Worm (Caenorhabditis elegans) whole organism, L2 larva: ENCODE data around the gene C35A5.10.

Experiments used
- C34F6.9 ChIP-seq: fragments of 150-350 bp; optimal IDR thresholded peaks from 2 replicates; lab custom pipeline; 2014; ENCODE audit warnings: missing biosample characterization, missing genetic modification characterization
- F13H6.1 ChIP-seq: sonication (generic microtip); optimal IDR thresholded peaks from 2 replicates; lab custom pipeline; 2016; ENCODE audit warnings: missing genetic modification characterization, missing compliant biosample characterization
- R02D3.7 ChIP-seq: fragments of 150-350 bp; optimal IDR thresholded peaks from 2 replicates; lab custom pipeline; 2014; ENCODE audit warnings: missing biosample characterization, missing genetic modification characterization
- Y55F3AM.14 ChIP-seq: fragments of 200-800 bp; sonication (Bioruptor generic); optimal IDR thresholded peaks from 2 replicates; lab custom pipeline; 2018; ENCODE audit warnings: mild to moderate bottlenecking, missing genetic modification characterization, missing compliant biosample characterization
- ZK546.5 ChIP-seq: sonication (generic microtip); optimal IDR thresholded peaks from 2 replicates; lab custom pipeline; 2017; ENCODE audit warnings: missing biosample characterization, missing genetic modification characterization
- alr-1 ChIP-seq: fragments of 150-350 bp; optimal IDR thresholded peaks from 2 replicates; lab custom pipeline; 2014; ENCODE audit warnings: missing biosample characterization, missing genetic modification characterization
- aly-2 ChIP-seq: fragments of 150-350 bp; optimal IDR thresholded peaks from 2 replicates; lab custom pipeline; 2014; ENCODE audit warnings: missing biosample characterization, missing genetic modification characterization
- ama-1 ChIP-seq: fragments of 150-350 bp; optimal IDR thresholded peaks from 2 replicates; lab custom pipeline; 2018; ENCODE audit warnings: inconsistent platforms
- blmp-1 ChIP-seq: sonication (generic microtip); optimal IDR thresholded peaks from 2 replicates; lab custom pipeline; 2017; ENCODE audit warnings: missing genetic modification characterization, mild to moderate bottlenecking, missing compliant biosample characterization, antibody characterized with exemption, moderate library complexity; ENCODE audit not compliant: insufficient read depth
- ceh-16 ChIP-seq: fragments of 150-350 bp; optimal IDR thresholded peaks from 2 replicates; lab custom pipeline; 2014; ENCODE audit warnings: missing biosample characterization, missing genetic modification characterization
- ceh-82 ChIP-seq: fragments of 150-350 bp; optimal IDR thresholded peaks from 2 replicates; lab custom pipeline; 2014; ENCODE audit warnings: missing biosample characterization, missing genetic modification characterization
- crh-2 ChIP-seq: sonication (generic microtip); optimal IDR thresholded peaks from 2 replicates; lab custom pipeline; 2017; ENCODE audit warnings: missing biosample characterization, missing genetic modification characterization
- dmd-4 ChIP-seq: sonication (generic microtip); optimal IDR thresholded peaks from 2 replicates; lab custom pipeline; 2017; ENCODE audit warnings: missing biosample characterization, missing genetic modification characterization
- egl-27 ChIP-seq: sonication (generic microtip); optimal IDR thresholded peaks from 3 replicates; lab custom pipeline; 2017; ENCODE audit warnings: missing biosample characterization, missing genetic modification reagents, missing genetic modification characterization
- elt-1 ChIP-seq: fragments of 150-350 bp; optimal IDR thresholded peaks from 2 replicates; lab custom pipeline; 2014; ENCODE audit warnings: missing biosample characterization, missing genetic modification characterization
- elt-3 ChIP-seq: sonication (generic microtip); optimal IDR thresholded peaks from 2 replicates; lab custom pipeline; 2017; ENCODE audit warnings: missing biosample characterization, missing genetic modification characterization
- fos-1 ChIP-seq: fragments of 150-350 bp; optimal IDR thresholded peaks from 2 replicates; lab custom pipeline; 2014; ENCODE audit warnings: missing biosample characterization, missing genetic modification characterization
- gmeb-1 ChIP-seq: fragments of 150-350 bp; optimal IDR thresholded peaks from 2 replicates; lab custom pipeline; 2014; ENCODE audit warnings: missing biosample characterization, missing genetic modification characterization
- lin-11 ChIP-seq: fragments of 150-350 bp; sonication (generic microtip); optimal IDR thresholded peaks from 2 replicates; lab custom pipeline; 2014; ENCODE audit warnings: missing biosample characterization, missing genetic modification characterization, inconsistent platforms, mixed read lengths
- lin-13 ChIP-seq: fragments of 150-350 bp; optimal IDR thresholded peaks from 2 replicates; lab custom pipeline; 2014; ENCODE audit warnings: missing biosample characterization, missing genetic modification reagents, missing genetic modification characterization
- lin-39 ChIP-seq: fragments of 150-350 bp; optimal IDR thresholded peaks from 2 replicates; lab custom pipeline; 2014; ENCODE audit warnings: missing biosample characterization, missing genetic modification reagents, missing genetic modification characterization
- lsy-2 ChIP-seq, 2 experiments: fragments of 150-350 bp in 1 of 2; sonication (generic microtip) in 1 of 2; optimal IDR thresholded peaks; 2 replicates each; lab custom pipeline; 2014 to 2017; ENCODE audit warnings: missing biosample characterization in 2 of 2, missing genetic modification characterization in 2 of 2
- mab-5 ChIP-seq: fragments of 150-350 bp; optimal IDR thresholded peaks from 2 replicates; lab custom pipeline; 2014; ENCODE audit warnings: missing biosample characterization, missing genetic modification characterization
- mbf-1 ChIP-seq: sonication (generic microtip); optimal IDR thresholded peaks from 2 replicates; lab custom pipeline; 2017; ENCODE audit warnings: missing biosample characterization, missing genetic modification characterization
- mdl-1 ChIP-seq, 2 experiments: fragments of 150-350 bp in 1 of 2; sonication (generic microtip) in 1 of 2; optimal IDR thresholded peaks; 2 replicates each; lab custom pipeline; 2017; ENCODE audit warnings: missing biosample characterization in 2 of 2, missing genetic modification characterization in 2 of 2
- nhr-10 ChIP-seq: sonication (generic microtip); optimal IDR thresholded peaks from 2 replicates; lab custom pipeline; 2017; ENCODE audit warnings: missing biosample characterization, missing genetic modification characterization
- nhr-11 ChIP-seq: fragments of 150-350 bp; optimal IDR thresholded peaks from 2 replicates; lab custom pipeline; 2014; ENCODE audit warnings: missing biosample characterization, missing genetic modification characterization
- nhr-12 ChIP-seq: fragments of 150-350 bp; optimal IDR thresholded peaks from 2 replicates; lab custom pipeline; 2014; ENCODE audit warnings: missing biosample characterization, missing genetic modification characterization
- nhr-129 ChIP-seq: fragments of 150-350 bp; optimal IDR thresholded peaks from 2 replicates; lab custom pipeline; 2014; ENCODE audit warnings: missing biosample characterization, missing genetic modification characterization
- nhr-21 ChIP-seq: fragments of 150-350 bp; optimal IDR thresholded peaks from 2 replicates; lab custom pipeline; 2014; ENCODE audit warnings: missing biosample characterization, missing genetic modification characterization
- nhr-23 ChIP-seq: fragments of 150-350 bp; optimal IDR thresholded peaks from 2 replicates; lab custom pipeline; 2014; ENCODE audit warnings: missing biosample characterization, missing genetic modification reagents, missing genetic modification characterization
- nhr-237 ChIP-seq: fragments of 150-350 bp; optimal IDR thresholded peaks from 2 replicates; lab custom pipeline; 2014; ENCODE audit warnings: missing biosample characterization, missing genetic modification characterization
- nhr-25 ChIP-seq: fragments of 150-350 bp; sonication (generic microtip); optimal IDR thresholded peaks from 3 replicates; lab custom pipeline; 2014; ENCODE audit warnings: missing biosample characterization, missing genetic modification characterization
- nhr-6 ChIP-seq: fragments of 150-350 bp; optimal IDR thresholded peaks from 2 replicates; lab custom pipeline; 2014; ENCODE audit warnings: missing biosample characterization, missing genetic modification characterization
- nhr-77 ChIP-seq: fragments of 150-350 bp; optimal IDR thresholded peaks from 2 replicates; lab custom pipeline; 2014; ENCODE audit warnings: missing biosample characterization, missing genetic modification characterization
- peb-1 ChIP-seq: fragments of 150-350 bp; optimal IDR thresholded peaks from 2 replicates; lab custom pipeline; 2014; ENCODE audit warnings: missing biosample characterization, missing genetic modification characterization
- sem-4 ChIP-seq: fragments of 150-350 bp; optimal IDR thresholded peaks from 2 replicates; lab custom pipeline; 2014; ENCODE audit warnings: missing biosample characterization, missing genetic modification reagents, missing genetic modification characterization
- sma-3 ChIP-seq: sonication (generic microtip); optimal IDR thresholded peaks from 2 replicates; lab custom pipeline; 2016; ENCODE audit warnings: missing genetic modification reagents, missing genetic modification characterization, missing compliant biosample characterization
- sma-9 ChIP-seq, 2 experiments: fragments of 150-350 bp in 1 of 2; sonication (generic microtip) in 1 of 2; optimal IDR thresholded peaks; 2 replicates each; lab custom pipeline; 2014 to 2016; ENCODE audit warnings: missing genetic modification characterization in 2 of 2, mild to moderate bottlenecking in 1 of 2, missing biosample characterization in 1 of 2, missing compliant biosample characterization in 1 of 2, missing genetic modification reagents in 1 of 2, moderate library complexity in 1 of 2
- snpc-4 ChIP-seq: fragments of 150-350 bp; optimal IDR thresholded peaks from 2 replicates; lab custom pipeline; 2014; ENCODE audit warnings: missing biosample characterization, missing genetic modification characterization
- unc-39 ChIP-seq: fragments of 150-350 bp; optimal IDR thresholded peaks from 2 replicates; lab custom pipeline; 2014; ENCODE audit warnings: missing biosample characterization, missing genetic modification characterization
- unc-55 ChIP-seq: fragments of 150-350 bp; sonication (generic microtip); optimal IDR thresholded peaks from 3 replicates; lab custom pipeline; 2014; ENCODE audit warnings: missing biosample characterization, missing genetic modification reagents, missing genetic modification characterization
- unc-62 ChIP-seq: fragments of 150-350 bp; optimal IDR thresholded peaks from 2 replicates; lab custom pipeline; 2014; ENCODE audit warnings: missing biosample characterization, missing genetic modification reagents, missing genetic modification characterization
- zag-1 ChIP-seq: fragments of 150-350 bp; optimal IDR thresholded peaks from 2 replicates; lab custom pipeline; 2014; ENCODE audit warnings: missing biosample characterization, missing genetic modification characterization
- ztf-1 ChIP-seq: fragments of 200-800 bp; sonication (Bioruptor generic); conservative IDR thresholded peaks from 2 replicates; pipeline ENCODE4 v1.3.6; 2022; ENCODE audit warnings: missing genetic modification characterization, missing compliant biosample characterization
- ztf-11 ChIP-seq: sonication (generic microtip); optimal IDR thresholded peaks from 2 replicates; lab custom pipeline; 2017; ENCODE audit warnings: missing biosample characterization, missing genetic modification characterization
- ztf-4 ChIP-seq: fragments of 150-350 bp; optimal IDR thresholded peaks from 2 replicates; lab custom pipeline; 2014; ENCODE audit warnings: missing biosample characterization, missing genetic modification characterization

The C35A5.10 gene

ce11 chrV:10464746-10465145 is 39.2 kb upstream of the C35A5.10 start:
- TF ChIP-seq nhr-25 (tag; lab: Kevin White, UChicago) (peak; percentile 0), fos-1 (tag; lab: Kevin White, UChicago) (no peak), nhr-129 (tag; lab: Kevin White, UChicago) (peak; percentile 19), blmp-1 (no peak), crh-2 (tag; lab: Kevin White, UChicago) (peak; percentile 19), alr-1 (tag; lab: Kevin White, UChicago) (no peak), lsy-2 (tag; optimal IDR thresholded peaks at IDR 0.05; lab: Kevin White, UChicago) (peak in 1 of 2 experiments; percentile 41), C34F6.9 (tag; lab: Kevin White, UChicago) (peak; percentile 50), nhr-23 (tag; lab: Kevin White, UChicago) (no peak), unc-55 (GFP tag; lab: Kevin White, UChicago) (no peak), ama-1 (lab: Kevin White, UChicago) (no peak)

ce11 chrV:10465478-10465877 is 38.5 kb upstream of the C35A5.10 start:
- TF ChIP-seq nhr-21 (tag; lab: Kevin White, UChicago) (peak; percentile 29), C34F6.9 (tag; lab: Kevin White, UChicago) (peak; percentile 50), lsy-2 (tag; optimal IDR thresholded peaks at IDR 0.05; lab: Kevin White, UChicago) (peak in 1 of 2 experiments; percentile 57), crh-2 (tag; lab: Kevin White, UChicago) (peak; percentile 13), sma-9 (GFP tag; optimal IDR thresholded peaks at IDR 0.05; lab: Kevin White, UChicago) (peak; percentile 61), sma-9 (tag; optimal IDR thresholded peaks at IDR 0.05; lab: Kevin White, UChicago) (no peak), ceh-82 (tag; lab: Kevin White, UChicago) (no peak)

- TF ChIP-seq unc-62 (peak; percentile 61), sem-4 (tag; lab: Kevin White, UChicago) (peak; percentile 97), dmd-4 (no peak), nhr-237 (tag; lab: Kevin White, UChicago) (no peak), crh-2 (tag; lab: Kevin White, UChicago) (peak; percentile 98), peb-1 (no peak), nhr-6 (peak; percentile 96), nhr-129 (tag; lab: Kevin White, UChicago) (peak; percentile 99), unc-55 (GFP tag; lab: Kevin White, UChicago) (peak; percentile 96), lin-39 (tag; lab: Kevin White, UChicago) (peak; percentile 58), egl-27 (peak; percentile 96), nhr-11 (tag; lab: Kevin White, UChicago) (no peak), elt-3 (tag; lab: Kevin White, UChicago) (no peak), nhr-25 (tag; lab: Kevin White, UChicago) (peak; percentile 95), aly-2 (tag; lab: Kevin White, UChicago) (no peak), unc-39 (no peak), nhr-12 (tag; lab: Kevin White, UChicago) (no peak), ztf-11 (tag; lab: Kevin White, UChicago) (no peak), lin-13 (GFP tag; lab: Kevin White, UChicago) (peak; percentile 89), zag-1 (peak; percentile 95), mbf-1 (tag; lab: Kevin White, UChicago) (no peak), sma-3 (peak; percentile 97), sma-9 (GFP tag; optimal IDR thresholded peaks at IDR 0.05; lab: Kevin White, UChicago) (peak; percentile 99), sma-9 (tag; optimal IDR thresholded peaks at IDR 0.05; lab: Kevin White, UChicago) (peak; percentile 56), R02D3.7 (tag; lab: Kevin White, UChicago) (no peak), nhr-10 (tag; lab: Kevin White, UChicago) (peak; percentile 44), lin-11 (tag; lab: Kevin White, UChicago) (peak; percentile 87), lsy-2 (tag; optimal IDR thresholded peaks at IDR 0.05; lab: Kevin White, UChicago) (peak; percentile 71 to 94), ztf-1 (GFP tag; lab: Robert Waterston, UW) (no peak), fos-1 (tag; lab: Kevin White, UChicago) (peak; percentile 94), F13H6.1 (tag; lab: Kevin White, UChicago) (peak; percentile 97), mab-5 (tag; lab: Kevin White, UChicago) (peak; percentile 89), ZK546.5 (tag; lab: Kevin White, UChicago) (peak; percentile 12), blmp-1 (peak; percentile 90), nhr-21 (tag; lab: Kevin White, UChicago) (peak; percentile 98), nhr-23 (tag; lab: Kevin White, UChicago) (no peak), ztf-4 (peak; percentile 89), elt-1 (tag; lab: Kevin White, UChicago) (peak; percentile 7), nhr-77 (tag; lab: Kevin White, UChicago) (peak; percentile 70), ceh-82 (tag; lab: Kevin White, UChicago) (peak; percentile 68), ceh-16 (tag; lab: Kevin White, UChicago) (no peak), gmeb-1 (tag; lab: Kevin White, UChicago) (peak; percentile 79), mdl-1 (tag; optimal IDR thresholded peaks at IDR 0.05; lab: Kevin White, UChicago) (peak; percentile 99), snpc-4 (peak; percentile 74), Y55F3AM.14 (GFP tag; lab: Kevin White, UChicago) (peak; percentile 97), C34F6.9 (tag; lab: Kevin White, UChicago) (peak; percentile 98)
Observed at ce11 chrV:10466607-10467092, 37.3 kb upstream of the C35A5.10 start.
